Worm (Caenorhabditis elegans) whole organism, L4 larva: Measurements from ENCODE around the gene lipl-7.

Experiments
- aly-2 ChIP-seq: sonication (generic microtip); optimal IDR thresholded peaks from 2 replicates; lab custom pipeline; 2018; ENCODE audit warnings: missing biosample characterization, missing genetic modification characterization
- daf-8 ChIP-seq: fragments of 200-800 bp; sonication (Bioruptor generic); IDR thresholded peaks from 2 replicates; pipeline ENCODE4 v1.3.6; 2022; ENCODE audit warnings: missing genetic modification characterization, missing compliant biosample characterization
- lin-29 ChIP-seq: fragments of 200-800 bp; sonication (Bioruptor generic); IDR thresholded peaks from 2 replicates; pipeline ENCODE4 v1.3.6; 2022; ENCODE audit warnings: missing genetic modification reagents, missing genetic modification characterization, missing compliant biosample characterization
- mdl-1 ChIP-seq, 2 experiments: fragments of 150-350 bp in 1 of 2; sonication (generic microtip) in 1 of 2; optimal IDR thresholded peaks; 2 replicates each; lab custom pipeline; 2014 to 2017; ENCODE audit warnings: missing biosample characterization in 2 of 2, missing genetic modification characterization in 2 of 2
- mep-1 ChIP-seq: fragments of 150-350 bp; sonication (generic microtip); optimal IDR thresholded peaks from 3 replicates; lab custom pipeline; 2014; ENCODE audit warnings: missing biosample characterization, missing genetic modification characterization
- nhr-28 ChIP-seq: fragments of 150-350 bp; optimal IDR thresholded peaks from 2 replicates; lab custom pipeline; 2014; ENCODE audit warnings: missing biosample characterization, missing genetic modification characterization
- ztf-11 ChIP-seq: fragments of 150-350 bp; optimal IDR thresholded peaks from 2 replicates; lab custom pipeline; 2014; ENCODE audit warnings: missing biosample characterization, missing genetic modification characterization

- TF ChIP-seq nhr-28 (tag; lab: Kevin White, UChicago) (no peak), aly-2 (tag; lab: Kevin White, UChicago) (no peak), mdl-1 (tag; optimal IDR thresholded peaks at IDR 0.05; lab: Kevin White, UChicago) (no peak), ztf-11 (tag; lab: Kevin White, UChicago) (no peak), mep-1 (no peak), lin-29 (no peak), daf-8 (GFP tag; lab: Robert Waterston, UW) (no peak)
Observed at ce11 chrIV:10275050-10275449, 33.4 kb upstream of the lipl-7 start.
